Worm (Caenorhabditis elegans) whole organism, L1 larva: ENCODE data around the gene C02F4.4.

Source experiments
- C16A3.4 ChIP-seq: fragments of 150-350 bp; optimal IDR thresholded peaks from 2 replicates; lab custom pipeline; 2014; ENCODE audit warnings: missing biosample characterization, missing genetic modification characterization
- aha-1 ChIP-seq: fragments of 150-350 bp; optimal IDR thresholded peaks from 2 replicates; lab custom pipeline; 2014; ENCODE audit warnings: missing biosample characterization, missing genetic modification characterization
- aly-2 ChIP-seq: fragments of 150-350 bp; optimal IDR thresholded peaks from 2 replicates; lab custom pipeline; 2014; ENCODE audit warnings: missing biosample characterization, missing genetic modification characterization
- ceh-8 ChIP-seq: fragments of 200-800 bp; sonication (Bioruptor generic); optimal IDR thresholded peaks from 2 replicates; lab custom pipeline; 2018; ENCODE audit warnings: mild to moderate bottlenecking, missing genetic modification characterization, moderate library complexity, missing compliant biosample characterization
- ceh-90 ChIP-seq: sonication (generic microtip); optimal IDR thresholded peaks from 2 replicates; lab custom pipeline; 2016; ENCODE audit warnings: missing genetic modification characterization, missing compliant biosample characterization
- efl-3 ChIP-seq: fragments of 200-800 bp; sonication (Bioruptor generic); optimal IDR thresholded peaks from 2 replicates; lab custom pipeline; 2018; ENCODE audit warnings: mild to moderate bottlenecking, missing genetic modification characterization, missing compliant biosample characterization
- egl-13 ChIP-seq: sonication (generic microtip); optimal IDR thresholded peaks from 2 replicates; lab custom pipeline; 2016; ENCODE audit warnings: missing genotype, missing genetic modification reagents, missing genetic modification characterization, missing compliant biosample characterization
- elt-2 ChIP-seq: sonication (generic microtip); optimal IDR thresholded peaks from 2 replicates; lab custom pipeline; 2016; ENCODE audit warnings: missing genetic modification characterization, mild to moderate bottlenecking, inconsistent platforms, missing compliant biosample characterization, missing genetic modification reagents
- ets-5 ChIP-seq: fragments of 200-800 bp; sonication (Bioruptor generic); IDR thresholded peaks from 2 replicates; pipeline ENCODE4 v1.3.6; 2022; ENCODE audit warnings: missing genetic modification characterization, missing compliant biosample characterization
- fkh-8 ChIP-seq: sonication (generic microtip); optimal IDR thresholded peaks from 2 replicates; lab custom pipeline; 2016; ENCODE audit warnings: mild to moderate bottlenecking, missing genetic modification characterization, missing compliant biosample characterization
- grh-1 ChIP-seq: fragments of 200-800 bp; sonication (Bioruptor generic); IDR thresholded peaks from 2 replicates; pipeline ENCODE4 v1.3.6; 2022; ENCODE audit warnings: missing genetic modification reagents, missing genetic modification characterization, missing compliant biosample characterization
- hpl-2 ChIP-seq: fragments of 150-350 bp; optimal IDR thresholded peaks from 2 replicates; lab custom pipeline; 2014; ENCODE audit warnings: missing biosample characterization, missing genetic modification reagents, missing genetic modification characterization
- irx-1 ChIP-seq: sonication (generic microtip); optimal IDR thresholded peaks from 2 replicates; lab custom pipeline; 2016; ENCODE audit warnings: missing genetic modification characterization, missing compliant biosample characterization
- jun-1 ChIP-seq: fragments of 150-350 bp; optimal IDR thresholded peaks from 2 replicates; lab custom pipeline; 2014; ENCODE audit warnings: missing biosample characterization, missing genetic modification reagents, missing genetic modification characterization
- lin-35 ChIP-seq, 2 experiments: fragments of 150-350 bp; optimal IDR thresholded peaks; 2 replicates each; lab custom pipeline; 2014; ENCODE audit warnings: missing biosample characterization in 2 of 2, missing genetic modification characterization in 2 of 2, missing genetic modification reagents in 2 of 2
- lin-39 ChIP-seq: fragments of 150-350 bp; optimal IDR thresholded peaks from 2 replicates; lab custom pipeline; 2014; ENCODE audit warnings: missing biosample characterization, missing genetic modification reagents, missing genetic modification characterization
- lsy-2 ChIP-seq, 2 experiments: fragments of 150-350 bp; optimal IDR thresholded peaks; 2 replicates each; lab custom pipeline; 2014; ENCODE audit warnings: missing biosample characterization in 2 of 2, missing genetic modification characterization in 2 of 2
- mab-9 ChIP-seq: fragments of 200-800 bp; sonication (Bioruptor generic); IDR thresholded peaks from 2 replicates; pipeline ENCODE4 v1.3.6; 2022; ENCODE audit warnings: missing genetic modification reagents, missing genetic modification characterization, missing compliant biosample characterization
- nhr-11 ChIP-seq: fragments of 150-350 bp; optimal IDR thresholded peaks from 2 replicates; lab custom pipeline; 2014; ENCODE audit warnings: missing biosample characterization, missing genetic modification characterization
- nhr-20 ChIP-seq: sonication (generic microtip); optimal IDR thresholded peaks from 2 replicates; lab custom pipeline; 2016; ENCODE audit warnings: mild to moderate bottlenecking, missing genetic modification characterization, missing compliant biosample characterization
- nhr-90 ChIP-seq: sonication (generic microtip); optimal IDR thresholded peaks from 2 replicates; lab custom pipeline; 2016; ENCODE audit warnings: mild to moderate bottlenecking, missing genetic modification characterization, missing compliant biosample characterization; ENCODE audit not compliant: poor library complexity
- pag-3 ChIP-seq: sonication (generic microtip); optimal IDR thresholded peaks from 2 replicates; lab custom pipeline; 2017; ENCODE audit warnings: missing genetic modification characterization, mild to moderate bottlenecking, missing compliant biosample characterization, antibody characterized with exemption, borderline replicate concordance; ENCODE audit not compliant: insufficient read depth
- pax-3 ChIP-seq: fragments of 200-800 bp; sonication (Bioruptor generic); optimal IDR thresholded peaks from 2 replicates; lab custom pipeline; 2018; ENCODE audit warnings: mild to moderate bottlenecking, missing genetic modification characterization, moderate library complexity, missing compliant biosample characterization
- pqm-1 ChIP-seq: sonication (generic microtip); optimal IDR thresholded peaks from 3 replicates; lab custom pipeline; 2017; ENCODE audit warnings: missing biosample characterization, missing genetic modification characterization
- skn-1 ChIP-seq: fragments of 150-350 bp; optimal IDR thresholded peaks from 2 replicates; lab custom pipeline; 2014; ENCODE audit warnings: missing biosample characterization, missing genetic modification characterization
- sox-4 ChIP-seq: sonication (generic microtip); optimal IDR thresholded peaks from 2 replicates; lab custom pipeline; 2016; ENCODE audit warnings: missing genetic modification characterization, missing compliant biosample characterization
- tlp-1 ChIP-seq: fragments of 150-350 bp; optimal IDR thresholded peaks from 2 replicates; lab custom pipeline; 2014; ENCODE audit warnings: missing biosample characterization, missing genetic modification characterization
- unc-30 ChIP-seq: sonication (generic microtip); optimal IDR thresholded peaks from 2 replicates; lab custom pipeline; 2017; ENCODE audit warnings: missing biosample characterization, missing genetic modification characterization
- unc-98 ChIP-seq: fragments of 200-800 bp; sonication (Bioruptor generic); IDR thresholded peaks from 2 replicates; pipeline ENCODE4 v1.3.6; 2022; ENCODE audit warnings: missing genetic modification characterization, missing compliant biosample characterization
- zag-1 ChIP-seq: fragments of 150-350 bp; optimal IDR thresholded peaks from 2 replicates; lab custom pipeline; 2014; ENCODE audit warnings: missing biosample characterization, missing genetic modification characterization
- ztf-4 ChIP-seq: fragments of 150-350 bp; optimal IDR thresholded peaks from 2 replicates; lab custom pipeline; 2014; ENCODE audit warnings: missing biosample characterization, missing genetic modification characterization

C02F4.4 gene

DNA sequence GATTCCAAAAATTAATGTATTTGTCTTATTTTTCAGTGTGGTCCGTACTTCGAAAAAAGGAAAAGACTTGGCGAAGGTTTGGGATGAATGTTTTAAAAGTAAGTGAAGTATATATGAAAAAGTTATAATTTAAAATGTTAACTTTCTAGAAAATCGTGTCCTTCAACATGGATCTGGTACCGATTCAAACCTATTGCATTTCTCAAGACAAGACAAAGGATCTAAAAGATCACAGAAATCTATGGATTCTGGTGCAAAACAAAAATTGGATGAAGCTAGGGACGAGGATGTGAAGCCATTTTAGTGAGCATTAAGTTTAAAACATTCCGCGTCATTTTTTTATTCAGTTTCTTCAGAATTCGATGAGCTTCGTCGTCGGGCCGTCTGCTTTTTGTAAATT is 39.9 kb upstream of the C02F4.4 start, which contains the start of gene zim-2:
Gene zim-2 (plus strand): TSS at position 301 of the 400 bp plus-strand sequence.
- TF ChIP-seq nhr-11 (tag; lab: Kevin White, UChicago): no peak
- no peak for TF ChIP-seq jun-1 (tag; lab: Kevin White, UChicago)
- TF ChIP-seq, all 84 proteins: peak for 0

DNA sequence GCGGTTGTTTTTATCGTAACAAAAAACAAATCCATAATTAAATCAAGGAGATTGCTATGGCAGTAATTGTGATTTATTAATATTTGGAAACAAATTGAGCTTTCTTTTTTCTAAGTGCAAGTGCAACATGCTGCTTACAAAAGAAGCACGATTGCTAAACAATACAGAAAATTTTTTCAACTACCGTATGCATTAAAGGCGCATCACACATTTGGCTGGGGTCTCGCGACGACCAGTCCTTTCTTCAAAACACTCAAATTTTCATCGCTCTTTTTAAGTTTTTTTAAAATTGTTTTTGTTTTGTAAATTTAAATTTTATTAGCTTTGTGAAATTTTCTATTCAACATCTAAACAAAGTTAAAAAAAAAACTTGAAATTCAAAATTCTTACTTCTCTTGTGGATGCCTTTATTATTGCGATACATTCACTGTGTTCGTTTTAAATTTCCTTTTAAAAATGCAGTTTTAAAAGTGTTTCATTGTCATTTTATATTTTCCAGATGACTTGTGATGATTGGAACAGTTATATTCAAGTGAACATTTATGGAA is 31.6 kb upstream of the C02F4.4 start, which contains the start of gene zim-1:
Gene zim-1 (plus strand): TSS at position 498 of the 548 bp plus-strand sequence.
- TF ChIP-seq aha-1 (tag; lab: Kevin White, UChicago): no peak
- no peak for TF ChIP-seq irx-1
- no peak for TF ChIP-seq grh-1
- TF ChIP-seq efl-3 (GFP tag; lab: Kevin White, UChicago): no peak
- no peak for TF ChIP-seq unc-98 (GFP tag; lab: Robert Waterston, UW)
- no peak for TF ChIP-seq pag-3 (tag; lab: Kevin White, UChicago)
- no peak for TF ChIP-seq nhr-20 (tag; lab: Kevin White, UChicago)
- TF ChIP-seq skn-1 (tag; lab: Kevin White, UChicago): no peak
- TF ChIP-seq lin-39 (tag; lab: Kevin White, UChicago): no peak
- no peak for TF ChIP-seq ets-5
- TF ChIP-seq zag-1: no peak
- TF ChIP-seq unc-30: no peak
- TF ChIP-seq, all 84 proteins: peak for 0

- TF ChIP-seq hpl-2 (GFP tag; lab: Kevin White, UChicago) (no peak), elt-2 (peak; percentile 47)
Measured at ce11 chrIV:10545038-10545437, 30.0 kb upstream of the C02F4.4 start, which contains the start of gene T07G12.5. Gene T07G12.5 (minus strand): TSS chrIV:10545138.

DNA sequence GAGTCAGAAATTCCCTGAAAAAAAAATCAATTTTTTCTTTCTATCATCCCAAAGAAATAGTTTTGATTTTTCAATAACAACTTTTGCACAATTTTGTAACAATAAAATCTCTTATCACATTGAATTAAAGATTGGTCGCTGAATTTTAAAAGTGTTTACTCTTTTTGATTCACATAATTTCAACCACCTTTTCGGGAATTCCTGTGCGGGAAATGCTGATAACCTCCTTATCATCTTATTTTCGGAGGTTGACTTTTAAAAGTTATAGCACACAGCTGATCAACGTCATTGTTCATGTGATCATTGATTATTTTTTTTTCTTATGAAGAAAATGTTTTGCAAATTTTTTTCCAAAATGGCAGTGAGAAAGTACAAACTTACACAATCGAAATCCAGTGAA is 28.3 kb upstream of the C02F4.4 start:
- TF ChIP-seq elt-2: peak; percentile 95
- peak; percentile 12 for TF ChIP-seq tlp-1 (tag; lab: Kevin White, UChicago)
- TF ChIP-seq nhr-90: peak; percentile 38
- TF ChIP-seq C16A3.4 (tag; lab: Kevin White, UChicago): no peak
- TF ChIP-seq pqm-1: peak; percentile 70
- no peak for TF ChIP-seq lsy-2 (tag; optimal IDR thresholded peaks at IDR 0.05; lab: Kevin White, UChicago)
- TF ChIP-seq ceh-8 (GFP tag; lab: Kevin White, UChicago): no peak
- TF ChIP-seq egl-13 (tag; lab: Kevin White, UChicago): no peak
- TF ChIP-seq ceh-90: no peak

- no peak for TF ChIP-seq aly-2 (tag; lab: Kevin White, UChicago)
- TF ChIP-seq ztf-4 (tag; lab: Kevin White, UChicago): no peak
- peak; percentile 52 for TF ChIP-seq elt-2
- TF ChIP-seq lin-35 (GFP tag; optimal IDR thresholded peaks at IDR 0.05; lab: Kevin White, UChicago): no peak
- no peak for TF ChIP-seq mab-9 (GFP tag; lab: Robert Waterston, UW)
Measured at ce11 chrIV:10542283-10542682, 27.3 kb upstream of the C02F4.4 start.

ce11 chrIV:10538584-10538983 is 23.6 kb upstream of the C02F4.4 start, which contains the start of gene T07G12.4:
Gene T07G12.4 (minus strand): TSS chrIV:10538684.
- TF ChIP-seq nhr-90 (no peak), nhr-20 (tag; lab: Kevin White, UChicago) (no peak), fkh-8 (tag; lab: Kevin White, UChicago) (no peak), pax-3 (tag; lab: Kevin White, UChicago) (no peak), sox-4 (tag; lab: Kevin White, UChicago) (no peak)
